Worm (Caenorhabditis elegans): Measurements from ENCODE around the gene C05D12.5.

ce11 chrII:11453025-11453424 is 19.0 kb downstream of the C05D12.5 start, which contains the start of gene rsp-1:
- TF ChIP-seq F44E2.7 (GFP tag; IDR thresholded peaks at IDR 0.05), result 0 out of 2 replicates have a peak, but pooled peaks have one; percentile 49
- TF ChIP-seq mxl-2 (GFP tag; conservative IDR thresholded peaks at IDR 0.05), result no peak
- no peak for TF ChIP-seq fos-1 (tag; optimal IDR thresholded peaks at IDR 0.05)
- no peak for TF ChIP-seq ceh-82 (tag; optimal IDR thresholded peaks at IDR 0.05)
